Fruit fly (Drosophila melanogaster) whole organism, adult: ENCODE measurements around the gene CG11694.

ENCODE experiments used
- CG11617 ChIP-seq: fragments of 200-800 bp; sonication (Bioruptor generic); optimal IDR thresholded peaks from 2 replicates; lab custom pipeline; 2017; ENCODE audit warnings: mild to moderate bottlenecking, missing biosample characterization, missing genetic modification reagents, missing genetic modification characterization
- CG12768 ChIP-seq: fragments of 200-800 bp; sonication (Bioruptor generic); optimal IDR thresholded peaks from 2 replicates; lab custom pipeline; 2017; ENCODE audit warnings: missing biosample characterization, missing genetic modification characterization, mild to moderate bottlenecking, moderate library complexity, missing genetic modification reagents
- CG14711 ChIP-seq: fragments of 200-800 bp; sonication (Bioruptor generic); optimal IDR thresholded peaks from 2 replicates; lab custom pipeline; 2018; ENCODE audit warnings: missing biosample characterization, mild to moderate bottlenecking, missing genetic modification characterization, moderate library complexity
- CG1620 ChIP-seq: fragments of 200-800 bp; sonication (Bioruptor generic); optimal IDR thresholded peaks from 2 replicates; lab custom pipeline; 2016; ENCODE audit warnings: missing biosample characterization, missing genetic modification characterization
- CG33017 ChIP-seq: fragments of 200-800 bp; sonication (Bioruptor generic); optimal IDR thresholded peaks from 2 replicates; lab custom pipeline; 2018; ENCODE audit warnings: missing biosample characterization, mild to moderate bottlenecking, missing genetic modification characterization, moderate library complexity
- CG5204 ChIP-seq: fragments of 200-800 bp; sonication (Bioruptor generic); optimal IDR thresholded peaks from 2 replicates; lab custom pipeline; 2016; ENCODE audit warnings: missing biosample characterization, missing genetic modification characterization
- CG7045 ChIP-seq: fragments of 200-800 bp; sonication (Bioruptor generic); optimal IDR thresholded peaks from 2 replicates; lab custom pipeline; 2017; ENCODE audit warnings: missing biosample characterization, mild to moderate bottlenecking, missing genetic modification characterization
- CG7101 ChIP-seq: fragments of 200-800 bp; sonication (Bioruptor generic); optimal IDR thresholded peaks from 2 replicates; lab custom pipeline; 2018; ENCODE audit warnings: missing biosample characterization, mild to moderate bottlenecking, missing genetic modification characterization, moderate library complexity
- Clk ChIP-seq: fragments of 200-800 bp; sonication (Bioruptor generic); optimal IDR thresholded peaks from 2 replicates; lab custom pipeline; 2017; ENCODE audit warnings: missing biosample characterization, missing genetic modification characterization
- Crg-1 ChIP-seq: fragments of 200-800 bp; sonication (Bioruptor generic); optimal IDR thresholded peaks from 2 replicates; lab custom pipeline; 2016; ENCODE audit warnings: missing biosample characterization, missing genetic modification characterization
- Hr96 ChIP-seq: fragments of 200-800 bp; sonication (Bioruptor generic); optimal IDR thresholded peaks from 2 replicates; lab custom pipeline; 2016; ENCODE audit warnings: missing biosample characterization, missing genetic modification characterization
- Mnt ChIP-seq: fragments of 200-800 bp; sonication (Bioruptor generic); optimal IDR thresholded peaks from 2 replicates; lab custom pipeline; 2016; ENCODE audit warnings: missing biosample characterization, mild to moderate bottlenecking, missing genetic modification characterization
- bab1 ChIP-seq: fragments of 200-800 bp; sonication (Bioruptor generic); optimal IDR thresholded peaks from 3 replicates; lab custom pipeline; 2019; ENCODE audit warnings: missing biosample characterization, mild to moderate bottlenecking, missing genetic modification characterization, moderate library complexity
- cic ChIP-seq: fragments of 200-800 bp; sonication (Bioruptor generic); optimal IDR thresholded peaks from 2 replicates; lab custom pipeline; 2017; ENCODE audit warnings: missing biosample characterization, mild to moderate bottlenecking, missing genetic modification characterization, moderate library complexity
- cnc ChIP-seq, 2 experiments: fragments of >200 bp; optimal IDR thresholded peaks; 2 replicates each; lab custom pipeline; 2017
- kay ChIP-seq: fragments of 200-800 bp; sonication (Bioruptor generic); peaks from one replicate; lab custom pipeline; 2016; ENCODE audit warnings: missing biosample characterization, missing genetic modification characterization, borderline replicate concordance
- ovo ChIP-seq: fragments of 200-800 bp; sonication (Bioruptor generic); optimal IDR thresholded peaks from 2 replicates; lab custom pipeline; 2016; ENCODE audit warnings: missing biosample characterization, missing genetic modification characterization
- pad ChIP-seq: fragments of 200-800 bp; sonication (Bioruptor generic); optimal IDR thresholded peaks from 3 replicates; lab custom pipeline; 2017; ENCODE audit warnings: missing biosample characterization, missing genetic modification characterization, mild to moderate bottlenecking, moderate library complexity, missing genetic modification reagents
- tj ChIP-seq: fragments of 200-800 bp; sonication (Bioruptor generic); optimal IDR thresholded peaks from 3 replicates; lab custom pipeline; 2017; ENCODE audit warnings: missing biosample characterization, mild to moderate bottlenecking, missing genetic modification characterization, moderate library complexity
- toe ChIP-seq: fragments of 200-800 bp; sonication (Bioruptor generic); optimal IDR thresholded peaks from 2 replicates; lab custom pipeline; 2016; ENCODE audit warnings: missing biosample characterization, missing genetic modification characterization

CG11694 gene

dm6 chr3R:8347835-8348234 is 35.9 kb upstream of the CG11694 start:
- TF ChIP-seq Clk (GFP tag; lab: Kevin White, UChicago) (no peak), bab1 (no peak), cic (GFP tag; lab: Kevin White, UChicago) (no peak), CG14711 (no peak), kay (no peak)

dm6 chr3R:8347279-8347678 is 35.3 kb upstream of the CG11694 start, which contains the start of gene CG7352:
TSS of gene CG7352 (plus strand) at chr3R:8347579.
- TF ChIP-seq CG5204 (GFP tag; lab: Kevin White, UChicago) (no peak), pad (no peak), bab1 (no peak), CG14711 (no peak), toe (GFP tag; lab: Kevin White, UChicago) (no peak), Hr96 (GFP tag; lab: Kevin White, UChicago) (no peak), CG12768 (GFP tag; lab: Kevin White, UChicago) (no peak), Clk (GFP tag; lab: Kevin White, UChicago) (no peak), CG1620 (GFP tag; lab: Kevin White, UChicago) (no peak), Mnt (GFP tag; lab: Kevin White, UChicago) (no peak), cnc (optimal IDR thresholded peaks at IDR 0.05; lab: Kevin White, UChicago) (no peak), CG33017 (tag; lab: Kevin White, UChicago) (no peak), cic (GFP tag; lab: Kevin White, UChicago) (no peak), CG7045 (GFP tag; lab: Kevin White, UChicago) (no peak), CG7101 (no peak), ovo (GFP tag; lab: Kevin White, UChicago) (no peak), kay (no peak), CG11617 (GFP tag; lab: Kevin White, UChicago) (no peak)

DNA sequence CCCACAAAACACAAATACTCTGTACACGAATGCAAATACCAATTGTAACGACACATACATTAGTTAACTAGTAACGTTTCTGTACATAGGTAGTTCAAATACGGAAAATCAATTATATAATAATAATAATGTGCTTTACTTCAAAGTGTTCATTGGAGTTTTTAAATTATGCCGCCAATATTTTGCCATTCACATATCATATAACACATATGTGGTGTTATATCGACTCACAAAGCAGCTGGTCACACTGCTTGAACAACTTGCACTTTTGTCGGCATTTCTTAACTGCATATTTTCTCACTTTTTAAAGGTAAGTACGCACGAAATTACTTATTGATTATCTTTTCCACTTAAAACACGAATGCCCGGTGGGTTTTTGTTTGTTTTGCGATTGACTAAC is 32.2 kb upstream of the CG11694 start, which contains the start of gene DppIII:
TSS of gene DppIII (plus strand) at position 227 of the 400 bp plus-strand sequence.
- TF ChIP-seq cnc (optimal IDR thresholded peaks at IDR 0.05; lab: Kevin White, UChicago) (peak in 1 of 2 experiments; percentile 40), Mnt (GFP tag; lab: Kevin White, UChicago) (no peak), CG1620 (GFP tag; lab: Kevin White, UChicago) (no peak)

- TF ChIP-seq kay = no peak
- no peak for TF ChIP-seq cnc (optimal IDR thresholded peaks at IDR 0.05; lab: Kevin White, UChicago)
- no peak for TF ChIP-seq CG12768 (GFP tag; lab: Kevin White, UChicago)
- no peak for TF ChIP-seq CG1620 (GFP tag; lab: Kevin White, UChicago)
- TF ChIP-seq bab1 = no peak
- TF ChIP-seq tj (GFP tag; lab: Kevin White, UChicago) = no peak
- no peak for TF ChIP-seq ovo (GFP tag; lab: Kevin White, UChicago)
- no peak for TF ChIP-seq CG14711
- TF ChIP-seq CG11617 (GFP tag; lab: Kevin White, UChicago) = no peak
- TF ChIP-seq CG5204 (GFP tag; lab: Kevin White, UChicago) = no peak
- TF ChIP-seq toe (GFP tag; lab: Kevin White, UChicago) = no peak
- no peak for TF ChIP-seq cic (GFP tag; lab: Kevin White, UChicago)
- TF ChIP-seq CG7101 = no peak
- no peak for TF ChIP-seq Hr96 (GFP tag; lab: Kevin White, UChicago)
- no peak for TF ChIP-seq CG7045 (GFP tag; lab: Kevin White, UChicago)
- TF ChIP-seq Crg-1 (GFP tag; lab: Kevin White, UChicago) = no peak
- no peak for TF ChIP-seq pad
- TF ChIP-seq CG33017 (tag; lab: Kevin White, UChicago) = no peak
These were observed 31.4 kb upstream of the CG11694 start, which contains the start of the genes PNKP and COX7AL for dm6 chr3R:8343251-8343744. TSS of gene PNKP (minus strand) at chr3R:8343516. TSS of gene COX7AL (plus strand) at chr3R:8343669.

dm6 chr3R:8340675-8341275 is 28.8 kb upstream of the CG11694 start, which contains the start of the genes COX7A and Arl2:
TSS of gene COX7A (minus strand) at chr3R:8341043.
TSS of gene Arl2 (plus strand) at chr3R:8341100.
- TF ChIP-seq Mnt (GFP tag; lab: Kevin White, UChicago) = no peak
- peak; percentile 16 for TF ChIP-seq CG14711
- peak; percentile 8 for TF ChIP-seq bab1
- peak; percentile 20 for TF ChIP-seq Crg-1 (GFP tag; lab: Kevin White, UChicago)
- TF ChIP-seq CG7101 = peak; percentile 1
- TF ChIP-seq tj (GFP tag; lab: Kevin White, UChicago) = peak; percentile 23
- TF ChIP-seq CG11617 (GFP tag; lab: Kevin White, UChicago) = no peak
- no peak for TF ChIP-seq Clk (GFP tag; lab: Kevin White, UChicago)

dm6 chr3R:8336012-8336567 is 24.2 kb upstream of the CG11694 start:
- no peak for TF ChIP-seq Clk (GFP tag; lab: Kevin White, UChicago)
- no peak for TF ChIP-seq CG1620 (GFP tag; lab: Kevin White, UChicago)

dm6 chr3R:8334982-8335381 is 23.0 kb upstream of the CG11694 start:
- TF ChIP-seq cnc (optimal IDR thresholded peaks at IDR 0.05; lab: Kevin White, UChicago) (no peak), CG33017 (tag; lab: Kevin White, UChicago) (no peak), pad (no peak), toe (GFP tag; lab: Kevin White, UChicago) (no peak), CG12768 (GFP tag; lab: Kevin White, UChicago) (no peak), CG5204 (GFP tag; lab: Kevin White, UChicago) (no peak), CG11617 (GFP tag; lab: Kevin White, UChicago) (no peak)
